Worm (Caenorhabditis elegans) whole organism, early embryonic: ENCODE results near the gene Y39A1A.9.

Experiments used
- B0310.2 ChIP-seq: sonication (generic microtip); optimal IDR thresholded peaks from 2 replicates; lab custom pipeline; 2016; ENCODE audit warnings: mild to moderate bottlenecking, missing genetic modification characterization, missing compliant biosample characterization
- F13C5.2 ChIP-seq: sonication (generic microtip); optimal IDR thresholded peaks from 2 replicates; lab custom pipeline; 2017; ENCODE audit warnings: mild to moderate bottlenecking, missing genetic modification characterization, inconsistent platforms, missing compliant biosample characterization
- ama-1 ChIP-seq: fragments of 150-350 bp; optimal IDR thresholded peaks from 2 replicates; lab custom pipeline; 2014
- hnd-1 ChIP-seq: sonication (generic microtip); optimal IDR thresholded peaks from 2 replicates; lab custom pipeline; 2016; ENCODE audit warnings: missing genetic modification characterization, missing compliant biosample characterization
- tra-4 ChIP-seq: sonication (generic microtip); optimal IDR thresholded peaks from 2 replicates; lab custom pipeline; 2017; ENCODE audit warnings: missing genetic modification characterization, missing compliant biosample characterization

ce11 chrIII:10603248-10603647 lies 30.1 kb downstream of the Y39A1A.9 start, which contains the start of gene Y39A1A.2:
- TF ChIP-seq B0310.2 = no peak
- no peak for TF ChIP-seq ama-1 (lab: Kevin White, UChicago)
- TF ChIP-seq hnd-1 = no peak
- TF ChIP-seq tra-4 (tag; lab: Kevin White, UChicago) = no peak
- no peak for TF ChIP-seq F13C5.2
